Fruit fly (Drosophila melanogaster): Measurements from ENCODE around the gene shtd.

DNA sequence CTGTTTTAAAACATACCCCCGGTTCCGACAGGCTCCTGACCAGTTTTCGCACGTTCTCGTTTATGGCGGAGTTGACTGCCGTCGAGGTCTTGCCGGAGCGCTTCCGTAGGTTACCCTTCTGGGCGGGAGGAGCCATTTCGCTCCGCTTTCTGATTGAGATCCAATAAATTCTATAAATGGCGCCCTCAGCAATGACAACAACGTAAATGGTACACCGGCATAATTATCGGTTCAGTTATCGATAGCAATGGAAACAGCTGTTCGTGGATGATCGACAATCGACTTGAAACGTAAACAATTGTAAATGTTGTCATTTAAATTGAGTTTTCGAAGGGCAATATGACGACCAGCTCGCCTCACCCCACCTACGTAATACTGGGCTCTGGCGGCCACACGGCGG is 9.7 kb upstream of the shtd start, which contains the start of the genes Grip128 and Alg14:
- TF ChIP-seq ttk (optimal IDR thresholded peaks at IDR 0.05) (no peak), psq (optimal IDR thresholded peaks at IDR 0.05) (no peak), insv (optimal IDR thresholded peaks at IDR 0.05) (no peak)

All from Kc167 (cell line).